Fruit fly (Drosophila melanogaster) whole organism, wandering third instar larva: ENCODE measurements around the gene CG16717.

Experiments used
- Abd-B ChIP-seq: fragments of >200 bp; optimal IDR thresholded peaks from 2 replicates; lab custom pipeline; 2017; ENCODE audit warnings: missing biosample characterization, missing genetic modification characterization
- CG32264 ChIP-seq: fragments of 200-800 bp; sonication (Bioruptor generic); optimal IDR thresholded peaks from 2 replicates; lab custom pipeline; 2016; ENCODE audit warnings: missing biosample characterization, missing genetic modification characterization
- CG9705 ChIP-seq: fragments of 200-800 bp; sonication (Bioruptor generic); optimal IDR thresholded peaks from 2 replicates; lab custom pipeline; 2018; ENCODE audit warnings: missing biosample characterization, mild to moderate bottlenecking, missing genetic modification characterization
- CrebA ChIP-seq: fragments of 200-800 bp; sonication (Bioruptor generic); optimal IDR thresholded peaks from 2 replicates; lab custom pipeline; 2016; ENCODE audit warnings: missing biosample characterization, mild to moderate bottlenecking, missing genetic modification characterization, borderline replicate concordance
- Dfd ChIP-seq: fragments of >200 bp; optimal IDR thresholded peaks from 2 replicates; lab custom pipeline; 2017; ENCODE audit warnings: missing biosample characterization, missing genetic modification characterization
- Dif ChIP-seq: fragments of 200-275, 200-300 bp; sonication (Bioruptor generic); optimal IDR thresholded peaks from 2 replicates; lab custom pipeline; 2018; ENCODE audit warnings: missing biosample characterization, missing genetic modification characterization; ENCODE audit not compliant: partially characterized antibody
- GATAd ChIP-seq: sonication (Bioruptor generic); optimal IDR thresholded peaks from 2 replicates; lab custom pipeline; 2016; ENCODE audit warnings: missing biosample characterization, missing genetic modification characterization
- HLH106 ChIP-seq: fragments of 200-800 bp; optimal IDR thresholded peaks from 3 replicates; lab custom pipeline; 2019; ENCODE audit warnings: missing biosample characterization, mild to moderate bottlenecking, missing genetic modification characterization, moderate library complexity
- Hnf4 ChIP-seq: fragments of 200-800 bp; sonication (Bioruptor generic); optimal IDR thresholded peaks from 2 replicates; lab custom pipeline; 2016; ENCODE audit warnings: missing biosample characterization, mild to moderate bottlenecking, missing genetic modification characterization
- Hr78 ChIP-seq: fragments of >200 bp; optimal IDR thresholded peaks from 2 replicates; lab custom pipeline; 2017; ENCODE audit warnings: missing biosample characterization, missing genetic modification characterization
- Hr83 ChIP-seq: fragments of 200-300 bp; sonication (Bioruptor generic); optimal IDR thresholded peaks from 2 replicates; lab custom pipeline; 2016; ENCODE audit warnings: missing biosample characterization, mild to moderate bottlenecking, missing genetic modification characterization, moderate library complexity; ENCODE audit not compliant: poor library complexity, severe bottlenecking
- Jra ChIP-seq: sonication (Bioruptor generic); optimal IDR thresholded peaks from 2 replicates; lab custom pipeline; 2016; ENCODE audit warnings: missing biosample characterization, missing genetic modification characterization
- Mio ChIP-seq: sonication (Bioruptor generic); optimal IDR thresholded peaks from 2 replicates; lab custom pipeline; 2016; ENCODE audit warnings: missing biosample characterization, missing genetic modification characterization
- Myc ChIP-seq: fragments of >200 bp; optimal IDR thresholded peaks from 2 replicates; lab custom pipeline; 2017
- N ChIP-seq: fragments of >200 bp; optimal IDR thresholded peaks from 2 replicates; lab custom pipeline; 2018; ENCODE audit warnings: missing biosample characterization, missing external identifiers, missing genetic modification characterization
- OdsH ChIP-seq: fragments of 200-800 bp; sonication (Bioruptor generic); optimal IDR thresholded peaks from 2 replicates; lab custom pipeline; 2016; ENCODE audit warnings: missing biosample characterization, mild to moderate bottlenecking, missing genetic modification characterization
- Rel ChIP-seq, 2 experiments: fragments of 200-800 bp; sonication (Bioruptor generic) in 1 of 2; optimal IDR thresholded peaks; 2 replicates in 1 of 2; 3 replicates in 1 of 2; lab custom pipeline; 2016 to 2019; ENCODE audit warnings: mild to moderate bottlenecking in 2 of 2, missing biosample characterization in 2 of 2, missing genetic modification characterization in 2 of 2, moderate library complexity in 1 of 2
- Sp1 ChIP-seq: fragments of 200-800 bp; sonication (Bioruptor generic); optimal IDR thresholded peaks from 3 replicates; lab custom pipeline; 2019; ENCODE audit warnings: missing biosample characterization, mild to moderate bottlenecking, missing genetic modification characterization, moderate library complexity
- Vsx2 ChIP-seq: fragments of 200-300, 225-300 bp; sonication (Bioruptor generic); optimal IDR thresholded peaks from 2 replicates; lab custom pipeline; 2018; ENCODE audit warnings: missing biosample characterization, missing genetic modification characterization; ENCODE audit not compliant: partially characterized antibody
- br ChIP-seq: fragments of 200-800 bp; sonication (Bioruptor generic); optimal IDR thresholded peaks from 2 replicates; lab custom pipeline; 2016; ENCODE audit warnings: missing biosample characterization, missing genetic modification characterization
- brk ChIP-seq: fragments of 200-800 bp; sonication (Bioruptor generic); optimal IDR thresholded peaks from 2 replicates; lab custom pipeline; 2016; ENCODE audit warnings: missing biosample characterization, mild to moderate bottlenecking, missing genetic modification characterization
- dl ChIP-seq, 2 experiments: fragments of 175-275, 200-275 bp in 1 of 2; fragments of 200-275 bp in 1 of 2; sonication (Bioruptor generic); optimal IDR thresholded peaks; lab custom pipeline; 2018; ENCODE audit warnings: mild to moderate bottlenecking in 2 of 2, missing biosample characterization in 2 of 2, missing genetic modification characterization in 2 of 2, moderate library complexity in 2 of 2; ENCODE audit not compliant: partially characterized antibody in 2 of 2, insufficient read depth in 1 of 2
- dmrt93B ChIP-seq: fragments of 200-800 bp; sonication (Bioruptor generic); optimal IDR thresholded peaks from 2 replicates; lab custom pipeline; 2018; ENCODE audit warnings: missing biosample characterization, mild to moderate bottlenecking, missing genetic modification characterization
- dsf ChIP-seq: sonication (Bioruptor generic); optimal IDR thresholded peaks from 2 replicates; lab custom pipeline; 2016; ENCODE audit warnings: missing biosample characterization, missing genetic modification characterization, borderline replicate concordance
- ey ChIP-seq: fragments of 200-800 bp; sonication (Bioruptor generic); optimal IDR thresholded peaks from 2 replicates; lab custom pipeline; 2016; ENCODE audit warnings: missing biosample characterization, missing genetic modification characterization
- foxo ChIP-seq, 2 experiments: fragments of 200-800 bp; sonication (Bioruptor generic); optimal IDR thresholded peaks; 2 replicates in 1 of 2; 3 replicates in 1 of 2; lab custom pipeline; 2016 to 2017; ENCODE audit warnings: missing biosample characterization in 2 of 2, missing genetic modification characterization in 2 of 2
- fru ChIP-seq: fragments of 200-800 bp; sonication (Bioruptor generic); optimal IDR thresholded peaks from 3 replicates; lab custom pipeline; 2016; ENCODE audit warnings: missing biosample characterization, mild to moderate bottlenecking, missing genetic modification characterization
- h ChIP-seq: fragments of 200-800 bp; sonication (Bioruptor generic); optimal IDR thresholded peaks from 3 replicates; lab custom pipeline; 2016; ENCODE audit warnings: missing biosample characterization, mild to moderate bottlenecking, missing genetic modification characterization
- jim ChIP-seq: fragments of 175-275, 200-325 bp; sonication (Bioruptor generic); optimal IDR thresholded peaks from 2 replicates; lab custom pipeline; 2016; ENCODE audit warnings: missing biosample characterization, mild to moderate bottlenecking, missing genetic modification characterization
- lola ChIP-seq: fragments of >200 bp; optimal IDR thresholded peaks from 2 replicates; lab custom pipeline; 2017; ENCODE audit warnings: missing biosample characterization, missing genetic modification characterization
- pan ChIP-seq: fragments of >200 bp; optimal IDR thresholded peaks from 2 replicates; lab custom pipeline; 2017
- psq ChIP-seq: fragments of 200-800 bp; sonication (Bioruptor generic); optimal IDR thresholded peaks from 3 replicates; lab custom pipeline; 2017; ENCODE audit warnings: missing biosample characterization, mild to moderate bottlenecking, missing genetic modification characterization, moderate library complexity
- rgr ChIP-seq: fragments of 200-800 bp; sonication (Bioruptor generic); optimal IDR thresholded peaks from 3 replicates; lab custom pipeline; 2016; ENCODE audit warnings: missing biosample characterization, mild to moderate bottlenecking, missing genetic modification characterization
- sage ChIP-seq: fragments of 200-800 bp; sonication (Bioruptor generic); optimal IDR thresholded peaks from 2 replicates; lab custom pipeline; 2016; ENCODE audit warnings: missing biosample characterization, mild to moderate bottlenecking, missing genetic modification characterization
- sv ChIP-seq: fragments of 200-800 bp; sonication (Bioruptor generic); optimal IDR thresholded peaks from 3 replicates; lab custom pipeline; 2016; ENCODE audit warnings: missing biosample characterization, missing genetic modification characterization
- tai ChIP-seq: sonication (Bioruptor generic); optimal IDR thresholded peaks from 2 replicates; lab custom pipeline; 2016; ENCODE audit warnings: missing biosample characterization, missing genetic modification characterization
- usp ChIP-seq: fragments of >200 bp; optimal IDR thresholded peaks from 2 replicates; lab custom pipeline; 2017; ENCODE audit warnings: missing biosample characterization, missing genetic modification characterization
- woc ChIP-seq: sonication (Bioruptor generic); optimal IDR thresholded peaks from 2 replicates; lab custom pipeline; 2016; ENCODE audit warnings: missing biosample characterization, mild to moderate bottlenecking, missing genetic modification characterization

CG16717 gene

dm6 chr3L:9712066-9712789 lies 33.2 kb downstream of the CG16717 start:
- TF ChIP-seq Jra (no peak), CG32264 (GFP tag; lab: Kevin White, UChicago) (no peak), dl (GFP tag; optimal IDR thresholded peaks at IDR 0.05; lab: Kevin White, UChicago; ENCODE audit: insufficient read depth in 1 of 2, partially characterized antibody in 2 of 2) (no peak), sage (GFP tag; lab: Kevin White, UChicago) (no peak), ey (GFP tag; lab: Kevin White, UChicago) (peak; percentile 16), HLH106 (tag; lab: Kevin White, UChicago) (no peak), psq (peak; percentile 24), dmrt93B (no peak), Dfd (no peak), Hnf4 (GFP tag; lab: Kevin White, UChicago) (no peak), Hr83 (GFP tag; lab: Kevin White, UChicago) (no peak), fru (GFP tag; lab: Kevin White, UChicago) (no peak), usp (GFP tag; lab: Kevin White, UChicago) (no peak), jim (GFP tag; lab: Kevin White, UChicago) (no peak), br (GFP tag; lab: Kevin White, UChicago) (no peak), Mio (GFP tag; lab: Kevin White, UChicago) (no peak), pan (no peak), OdsH (GFP tag; lab: Kevin White, UChicago) (peak; percentile 19), Dif (no peak), Hr78 (no peak), h (GFP tag; lab: Kevin White, UChicago) (peak; percentile 39), Sp1 (GFP tag; lab: Kevin White, UChicago) (no peak), Abd-B (GFP tag; lab: Kevin White, UChicago) (no peak), GATAd (GFP tag; lab: Kevin White, UChicago) (no peak), lola (GFP tag; lab: Kevin White, UChicago) (no peak), rgr (GFP tag; lab: Kevin White, UChicago) (no peak), CrebA (GFP tag; lab: Kevin White, UChicago) (no peak), woc (GFP tag; lab: Kevin White, UChicago) (no peak), sv (GFP tag; lab: Kevin White, UChicago) (no peak), Rel (GFP tag; optimal IDR thresholded peaks at IDR 0.05; lab: Kevin White, UChicago) (no peak), Rel (tag; optimal IDR thresholded peaks at IDR 0.05; lab: Kevin White, UChicago) (no peak), brk (GFP tag; lab: Kevin White, UChicago) (no peak), CG9705 (GFP tag; lab: Kevin White, UChicago) (no peak), tai (no peak), Vsx2 (no peak), dsf (no peak), N (no peak), foxo (GFP tag; optimal IDR thresholded peaks at IDR 0.05; lab: Kevin White, UChicago) (peak in 1 of 2 experiments; percentile 40), Myc (lab: Kevin White, UChicago) (no peak)

dm6 chr3L:9713383-9713827 lies 34.4 kb downstream of the CG16717 start, which contains the start of gene SH3PX1:
Gene SH3PX1 (minus strand): TSS chr3L:9713827.
- TF ChIP-seq Rel (GFP tag; optimal IDR thresholded peaks at IDR 0.05; lab: Kevin White, UChicago) = no peak
- TF ChIP-seq Rel (tag; optimal IDR thresholded peaks at IDR 0.05; lab: Kevin White, UChicago) = peak; percentile 40
- no peak for TF ChIP-seq sv (GFP tag; lab: Kevin White, UChicago)
- no peak for TF ChIP-seq jim (GFP tag; lab: Kevin White, UChicago)
- TF ChIP-seq sage (GFP tag; lab: Kevin White, UChicago) = no peak
- no peak for TF ChIP-seq pan
- no peak for TF ChIP-seq br (GFP tag; lab: Kevin White, UChicago)
- no peak for TF ChIP-seq N
- no peak for TF ChIP-seq usp (GFP tag; lab: Kevin White, UChicago)
- TF ChIP-seq Hr83 (GFP tag; lab: Kevin White, UChicago) = peak; percentile 30
- TF ChIP-seq fru (GFP tag; lab: Kevin White, UChicago) = no peak
- TF ChIP-seq dsf = no peak
